Fruit fly (Drosophila melanogaster): ENCODE data around the gene CG7991.

The CG7991 gene

DNA sequence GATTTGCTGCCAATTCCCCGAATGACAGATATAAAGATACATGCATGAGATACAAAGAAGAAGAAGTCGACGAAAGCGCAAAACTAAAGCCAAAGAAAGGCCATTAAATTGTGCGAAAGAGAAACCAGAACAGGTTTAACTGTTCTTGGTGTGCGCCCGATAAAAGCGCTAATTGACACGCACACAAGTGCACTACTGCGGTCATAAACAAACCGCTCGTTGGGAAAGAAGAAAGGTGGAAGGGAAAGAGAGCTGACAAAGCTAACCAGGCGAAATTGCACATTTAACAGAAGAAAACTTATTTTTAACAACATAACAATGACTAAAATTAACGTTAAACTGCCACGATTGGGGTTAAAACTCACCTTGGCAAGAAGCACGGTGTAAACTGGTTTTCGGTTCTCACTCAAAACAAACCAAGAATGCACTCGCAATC, 55.7 kb downstream of the CG7991 start:
- TF ChIP-seq psq (GFP tag; optimal IDR thresholded peaks at IDR 0.05) (peak; percentile 85), Hr78 (GFP tag; optimal IDR thresholded peaks at IDR 0.05) (no peak), Vsx2 (GFP tag; optimal IDR thresholded peaks at IDR 0.05; ENCODE audit: partially characterized antibody) (peak; percentile 24)

DNA sequence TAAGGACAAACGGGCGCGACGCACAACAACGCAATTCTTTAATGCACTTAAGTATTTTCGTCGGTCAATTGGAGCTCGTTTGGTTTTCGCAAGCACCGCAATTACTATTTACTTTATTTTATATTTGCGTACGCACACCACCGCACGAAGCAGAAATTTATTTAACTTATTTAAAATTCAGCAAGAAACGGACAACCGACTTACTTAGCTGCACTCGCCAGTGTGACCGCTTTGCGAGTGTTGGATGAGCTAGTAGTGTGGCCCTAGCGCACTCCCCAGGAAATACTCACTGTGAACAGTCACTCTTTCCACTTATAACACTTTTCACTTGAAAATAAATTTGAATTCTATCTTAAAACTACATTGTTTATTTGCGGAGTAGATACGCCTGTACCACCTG, 56.4 kb downstream of the CG7991 start, which contains the start of gene drpr:
Gene drpr, minus strand, starts transcription at position 235 of the 400 bp plus-strand sequence.
- no peak for TF ChIP-seq ey (GFP tag; optimal IDR thresholded peaks at IDR 0.05)
- peak; percentile 17 for TF ChIP-seq Jra (GFP tag; optimal IDR thresholded peaks at IDR 0.05)
- peak; percentile 14 for TF ChIP-seq HLH106 (tag; optimal IDR thresholded peaks at IDR 0.05)
- no peak for TF ChIP-seq brk (GFP tag; optimal IDR thresholded peaks at IDR 0.05)
- peak; percentile 18 for TF ChIP-seq CG9705 (GFP tag; optimal IDR thresholded peaks at IDR 0.05)
- peak; percentile 43 for TF ChIP-seq Sp1 (GFP tag; optimal IDR thresholded peaks at IDR 0.05)
- no peak for TF ChIP-seq CrebA (GFP tag; optimal IDR thresholded peaks at IDR 0.05; ENCODE audit: borderline replicate concordance)
- no peak for TF ChIP-seq dsf (GFP tag; optimal IDR thresholded peaks at IDR 0.05; ENCODE audit: borderline replicate concordance)
- peak; percentile 43 for TF ChIP-seq br (GFP tag; optimal IDR thresholded peaks at IDR 0.05)
- peak; percentile 62 for TF ChIP-seq fru (GFP tag; optimal IDR thresholded peaks at IDR 0.05)
- peak; percentile 53 for TF ChIP-seq Hr83 (GFP tag; optimal IDR thresholded peaks at IDR 0.05; ENCODE audit: poor library complexity, severe bottlenecking)
- no peak for TF ChIP-seq Rel (GFP tag; optimal IDR thresholded peaks at IDR 0.05)
- TF ChIP-seq Rel (tag; optimal IDR thresholded peaks at IDR 0.05), result peak; percentile 57
- peak; percentile 66 for TF ChIP-seq woc (GFP tag; optimal IDR thresholded peaks at IDR 0.05)
- TF ChIP-seq h (GFP tag; optimal IDR thresholded peaks at IDR 0.05), result peak; percentile 23
- TF ChIP-seq rgr (GFP tag; optimal IDR thresholded peaks at IDR 0.05), result peak; percentile 36
- peak; percentile 45 for TF ChIP-seq Dif (GFP tag; optimal IDR thresholded peaks at IDR 0.05; ENCODE audit: partially characterized antibody)

- no peak for TF ChIP-seq sage (GFP tag; optimal IDR thresholded peaks at IDR 0.05)
Measured at dm6 chr3L:1735603-1736002, 61.1 kb downstream of the CG7991 start, which contains the start of gene Oseg4. Oseg4 (minus strand) TSS chr3L:1735767.

DNA sequence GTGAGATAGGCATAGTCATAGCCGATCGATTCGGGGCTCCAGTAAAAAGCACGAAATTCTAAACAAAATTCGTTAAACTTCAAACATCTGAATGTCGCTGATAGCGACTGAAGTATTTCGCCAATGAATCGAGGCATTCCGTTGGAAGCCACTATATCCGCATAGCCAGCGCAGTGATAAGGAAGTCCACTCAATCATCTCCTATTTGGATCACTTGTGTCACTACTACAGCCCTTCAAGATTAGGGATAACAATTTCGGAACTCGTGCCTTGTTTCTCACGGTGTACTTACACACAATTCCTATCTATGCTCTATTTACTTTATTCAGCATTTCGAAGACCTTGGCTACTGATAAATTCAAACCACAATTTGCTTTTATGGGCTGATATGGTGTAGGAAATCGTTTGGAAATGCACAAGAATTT, 63.4 kb downstream of the CG7991 start, which contains the start of gene PIG-Wb:
Gene PIG-Wb, minus strand, starts transcription at position 209 of the 425 bp plus-strand sequence.
- peak; percentile 39 for TF ChIP-seq fru (GFP tag; optimal IDR thresholded peaks at IDR 0.05)
- no peak for TF ChIP-seq N (GFP tag; optimal IDR thresholded peaks at IDR 0.05)

- TF ChIP-seq Hnf4 (GFP tag; optimal IDR thresholded peaks at IDR 0.05), result peak; percentile 2
- TF ChIP-seq Myc (optimal IDR thresholded peaks at IDR 0.05), result peak; percentile 19
- TF ChIP-seq fru (GFP tag; optimal IDR thresholded peaks at IDR 0.05), result no peak
- TF ChIP-seq Jra (GFP tag; optimal IDR thresholded peaks at IDR 0.05), result no peak
Measured at dm6 chr3L:1738375-1739328, 64.1 kb downstream of the CG7991 start, which contains the start of gene Gk2. Gk2 (plus strand) TSS chr3L:1738407.

DNA sequence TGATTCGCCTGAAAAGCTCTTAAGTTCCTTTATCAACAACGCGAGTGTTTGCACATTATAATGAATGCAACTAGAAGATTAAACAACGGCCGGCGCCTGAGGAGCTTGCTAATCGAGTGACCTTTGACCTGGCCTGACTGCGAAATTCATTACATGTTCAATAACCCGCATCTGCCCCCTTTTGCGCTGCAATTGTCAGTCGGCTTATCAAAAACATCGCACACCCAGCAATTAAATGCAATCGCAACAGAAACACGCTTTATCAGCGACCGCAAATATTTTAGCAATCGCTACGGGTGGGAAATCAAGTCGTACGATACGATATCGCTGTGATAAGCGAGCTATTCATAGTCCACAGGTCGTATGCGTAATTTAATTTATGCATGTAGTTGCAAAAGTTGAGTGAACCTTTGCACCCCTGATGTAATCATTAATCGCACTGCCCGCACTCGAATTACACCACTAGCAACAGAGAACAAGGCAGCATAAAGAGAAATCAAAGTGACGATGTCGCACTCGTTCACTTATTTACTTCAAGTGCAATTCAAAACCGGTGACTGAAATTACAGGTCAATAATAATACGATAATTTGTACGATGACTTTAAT, 65.1 kb downstream of the CG7991 start:
- TF ChIP-seq dl (GFP tag; optimal IDR thresholded peaks at IDR 0.05; ENCODE audit: insufficient read depth in 1 of 2, partially characterized antibody in 2 of 2) (no peak), Dif (GFP tag; optimal IDR thresholded peaks at IDR 0.05; ENCODE audit: partially characterized antibody) (no peak), N (GFP tag; optimal IDR thresholded peaks at IDR 0.05) (no peak), Jra (GFP tag; optimal IDR thresholded peaks at IDR 0.05) (no peak), fru (GFP tag; optimal IDR thresholded peaks at IDR 0.05) (no peak), psq (GFP tag; optimal IDR thresholded peaks at IDR 0.05) (no peak), CrebA (GFP tag; optimal IDR thresholded peaks at IDR 0.05; ENCODE audit: borderline replicate concordance) (no peak), Abd-B (GFP tag; optimal IDR thresholded peaks at IDR 0.05) (no peak), lola (GFP tag; optimal IDR thresholded peaks at IDR 0.05) (no peak), sage (GFP tag; optimal IDR thresholded peaks at IDR 0.05) (no peak), GATAd (GFP tag; optimal IDR thresholded peaks at IDR 0.05) (no peak), brk (GFP tag; optimal IDR thresholded peaks at IDR 0.05) (no peak), usp (GFP tag; optimal IDR thresholded peaks at IDR 0.05) (no peak), Mio (GFP tag; optimal IDR thresholded peaks at IDR 0.05) (no peak), foxo (GFP tag; optimal IDR thresholded peaks at IDR 0.05) (no peak), OdsH (GFP tag; optimal IDR thresholded peaks at IDR 0.05) (no peak), Myc (optimal IDR thresholded peaks at IDR 0.05) (no peak), woc (GFP tag; optimal IDR thresholded peaks at IDR 0.05) (no peak), tai (GFP tag; optimal IDR thresholded peaks at IDR 0.05) (no peak)
